Fruit fly (Drosophila melanogaster): ENCODE measurements around the gene tara.

The tara gene

DNA sequence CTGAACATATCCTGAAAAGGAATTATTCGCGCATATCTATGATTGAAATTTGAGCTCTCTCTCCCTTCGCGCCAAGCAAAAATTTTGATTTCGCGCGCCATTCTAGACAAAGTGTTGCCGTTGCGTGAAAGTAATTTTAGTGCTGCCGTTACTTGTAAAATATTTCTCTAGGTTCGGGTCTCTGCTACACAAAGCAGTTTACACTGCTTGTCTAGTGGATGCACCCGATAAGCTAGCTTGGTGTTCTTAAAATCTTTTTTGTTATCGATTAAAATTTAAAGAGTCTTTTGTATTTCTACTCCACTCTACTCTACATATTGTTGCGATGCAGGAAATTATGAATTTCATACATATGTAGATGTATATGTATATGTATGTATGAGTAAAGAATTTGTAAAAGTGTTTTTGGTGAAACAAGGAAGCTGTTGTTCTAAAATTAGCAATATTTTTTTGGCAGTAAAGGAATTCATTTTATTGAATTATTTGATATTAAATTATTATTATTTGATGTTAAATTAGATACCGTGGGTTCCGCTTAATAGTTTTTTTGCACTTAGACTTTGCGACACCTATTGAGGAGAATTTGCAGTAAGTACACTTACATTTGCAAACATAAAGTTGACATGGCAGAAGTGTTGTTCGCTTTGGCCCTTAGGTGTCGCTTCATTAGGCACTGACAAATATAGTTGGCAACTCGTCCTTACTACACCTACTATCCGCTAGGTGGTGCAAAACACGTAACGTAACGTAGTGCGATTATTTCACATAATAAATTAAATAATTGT, 35.1 kb downstream of the tara start (continued):
- TF ChIP-seq CG17612 (GFP tag; IDR thresholded peaks at IDR 0.05) (no peak), CG3065 (GFP tag; optimal IDR thresholded peaks at IDR 0.05) (peak; percentile 36), CG12071 (GFP tag; optimal IDR thresholded peaks at IDR 0.05) (no peak), CG2678 (tag; optimal IDR thresholded peaks at IDR 0.05) (no peak), NK7.1 (GFP tag; optimal IDR thresholded peaks at IDR 0.05) (peak; percentile 36), pho (GFP tag; optimal IDR thresholded peaks at IDR 0.05) (no peak), bcd (GFP tag; optimal IDR thresholded peaks at IDR 0.05) (no peak), Vsx1 (GFP tag; optimal IDR thresholded peaks at IDR 0.05) (no peak), rib (GFP tag; IDR thresholded peaks at IDR 0.05) (no peak), schlank (tag; optimal IDR thresholded peaks at IDR 0.05) (no peak), CG16863 (GFP tag; optimal IDR thresholded peaks at IDR 0.05) (peak; percentile 56), Bdp1 (GFP tag; optimal IDR thresholded peaks at IDR 0.05) (peak; percentile 60), CG10431 (GFP tag; optimal IDR thresholded peaks at IDR 0.05) (peak; percentile 87), CG3995 (GFP tag; optimal IDR thresholded peaks at IDR 0.05) (no peak), TFAM (GFP tag; optimal IDR thresholded peaks at IDR 0.05) (no peak), cg (GFP tag; optimal IDR thresholded peaks at IDR 0.05) (no peak), CG2875 (GFP tag; optimal IDR thresholded peaks at IDR 0.05) (peak; percentile 70), sr (GFP tag; IDR thresholded peaks at IDR 0.05) (peak; percentile 41; the same call in 2 of the 3 replicates), hbn (GFP tag; IDR thresholded peaks at IDR 0.05; ENCODE audit: partially characterized antibody) (peak; percentile 13; the same call in 1 of the 2 replicates), CG5180 (GFP tag; optimal IDR thresholded peaks at IDR 0.05) (no peak), cato (GFP tag; optimal IDR thresholded peaks at IDR 0.05; ENCODE audit: borderline replicate concordance) (no peak), toy (GFP tag; IDR thresholded peaks at IDR 0.05) (no peak), CG13894 (tag; optimal IDR thresholded peaks at IDR 0.05) (no peak), D (optimal IDR thresholded peaks at IDR 0.05) (no peak), D (GFP tag; optimal IDR thresholded peaks at IDR 0.05) (peak; percentile 57), esg (GFP tag; conservative IDR thresholded peaks at IDR 0.05) (peak; percentile 32), CG6813 (GFP tag; optimal IDR thresholded peaks at IDR 0.05) (peak; percentile 62), Ets65A (GFP tag) (peak; percentile 95), CG9876 (GFP tag; optimal IDR thresholded peaks at IDR 0.05) (peak; percentile 61), tup (GFP tag; optimal IDR thresholded peaks at IDR 0.05) (no peak), unpg (GFP tag; optimal IDR thresholded peaks at IDR 0.05) (peak; percentile 70), Jarid2 (GFP tag; optimal IDR thresholded peaks at IDR 0.05) (no peak), jigr1 (GFP tag; IDR thresholded peaks at IDR 0.05) (no peak), Stat92E (GFP tag; optimal IDR thresholded peaks at IDR 0.05) (no peak), wor (GFP tag; IDR thresholded peaks at IDR 0.05) (peak; percentile 35; the same call in 1 of the 2 replicates), CG7556 (GFP tag; optimal IDR thresholded peaks at IDR 0.05) (peak; percentile 28), B-H1 (GFP tag; IDR thresholded peaks at IDR 0.05) (peak; percentile 51; the same call in 2 of the 3 replicates), Gsc (GFP tag; IDR thresholded peaks at IDR 0.05) (no peak), sisA (GFP tag; IDR thresholded peaks at IDR 0.05) (peak; percentile 78), CG15601 (tag; optimal IDR thresholded peaks at IDR 0.05) (peak; percentile 63), C15 (GFP tag; IDR thresholded peaks at IDR 0.05) (no peak), Fer1 (GFP tag; optimal IDR thresholded peaks at IDR 0.05) (peak; percentile 60), grau (tag; optimal IDR thresholded peaks at IDR 0.05) (peak; percentile 56), MTF-1 (GFP tag; optimal IDR thresholded peaks at IDR 0.05; ENCODE audit: borderline replicate concordance) (peak; percentile 87), bsh (GFP tag; optimal IDR thresholded peaks at IDR 0.05) (peak in 1 of 2 experiments; percentile 70), CG7786 (GFP tag; optimal IDR thresholded peaks at IDR 0.05) (peak; percentile 18), mirr (GFP tag; optimal IDR thresholded peaks at IDR 0.05) (peak; percentile 75), CG14860 (GFP tag; IDR thresholded peaks at IDR 0.05; ENCODE audit: partially characterized antibody) (peak; percentile 52; the same call in 2 of the 3 replicates)
